Fruit fly (Drosophila melanogaster) whole organism, adult: ENCODE data around the gene CG31431.

ENCODE experiments used
- CG11617 ChIP-seq: fragments of 200-800 bp; sonication (Bioruptor generic); optimal IDR thresholded peaks from 2 replicates; lab custom pipeline; 2017; ENCODE audit warnings: mild to moderate bottlenecking, missing biosample characterization, missing genetic modification reagents, missing genetic modification characterization
- CG12768 ChIP-seq: fragments of 200-800 bp; sonication (Bioruptor generic); optimal IDR thresholded peaks from 2 replicates; lab custom pipeline; 2017; ENCODE audit warnings: missing biosample characterization, missing genetic modification characterization, mild to moderate bottlenecking, moderate library complexity, missing genetic modification reagents
- CG14711 ChIP-seq: fragments of 200-800 bp; sonication (Bioruptor generic); optimal IDR thresholded peaks from 2 replicates; lab custom pipeline; 2018; ENCODE audit warnings: missing biosample characterization, mild to moderate bottlenecking, missing genetic modification characterization, moderate library complexity
- CG1620 ChIP-seq: fragments of 200-800 bp; sonication (Bioruptor generic); optimal IDR thresholded peaks from 2 replicates; lab custom pipeline; 2016; ENCODE audit warnings: missing biosample characterization, missing genetic modification characterization
- CG33017 ChIP-seq: fragments of 200-800 bp; sonication (Bioruptor generic); optimal IDR thresholded peaks from 2 replicates; lab custom pipeline; 2018; ENCODE audit warnings: missing biosample characterization, mild to moderate bottlenecking, missing genetic modification characterization, moderate library complexity
- CG5204 ChIP-seq: fragments of 200-800 bp; sonication (Bioruptor generic); optimal IDR thresholded peaks from 2 replicates; lab custom pipeline; 2016; ENCODE audit warnings: missing biosample characterization, missing genetic modification characterization
- CG7045 ChIP-seq: fragments of 200-800 bp; sonication (Bioruptor generic); optimal IDR thresholded peaks from 2 replicates; lab custom pipeline; 2017; ENCODE audit warnings: missing biosample characterization, mild to moderate bottlenecking, missing genetic modification characterization
- CG7101 ChIP-seq: fragments of 200-800 bp; sonication (Bioruptor generic); optimal IDR thresholded peaks from 2 replicates; lab custom pipeline; 2018; ENCODE audit warnings: missing biosample characterization, mild to moderate bottlenecking, missing genetic modification characterization, moderate library complexity
- Clk ChIP-seq: fragments of 200-800 bp; sonication (Bioruptor generic); optimal IDR thresholded peaks from 2 replicates; lab custom pipeline; 2017; ENCODE audit warnings: missing biosample characterization, missing genetic modification characterization
- Crg-1 ChIP-seq: fragments of 200-800 bp; sonication (Bioruptor generic); optimal IDR thresholded peaks from 2 replicates; lab custom pipeline; 2016; ENCODE audit warnings: missing biosample characterization, missing genetic modification characterization
- Hr96 ChIP-seq: fragments of 200-800 bp; sonication (Bioruptor generic); optimal IDR thresholded peaks from 2 replicates; lab custom pipeline; 2016; ENCODE audit warnings: missing biosample characterization, missing genetic modification characterization
- Mnt ChIP-seq: fragments of 200-800 bp; sonication (Bioruptor generic); optimal IDR thresholded peaks from 2 replicates; lab custom pipeline; 2016; ENCODE audit warnings: missing biosample characterization, mild to moderate bottlenecking, missing genetic modification characterization
- bab1 ChIP-seq: fragments of 200-800 bp; sonication (Bioruptor generic); optimal IDR thresholded peaks from 3 replicates; lab custom pipeline; 2019; ENCODE audit warnings: missing biosample characterization, mild to moderate bottlenecking, missing genetic modification characterization, moderate library complexity
- cic ChIP-seq: fragments of 200-800 bp; sonication (Bioruptor generic); optimal IDR thresholded peaks from 2 replicates; lab custom pipeline; 2017; ENCODE audit warnings: missing biosample characterization, mild to moderate bottlenecking, missing genetic modification characterization, moderate library complexity
- cnc ChIP-seq, 2 experiments: fragments of >200 bp; optimal IDR thresholded peaks; 2 replicates each; lab custom pipeline; 2017
- kay ChIP-seq: fragments of 200-800 bp; sonication (Bioruptor generic); peaks from one replicate; lab custom pipeline; 2016; ENCODE audit warnings: missing biosample characterization, missing genetic modification characterization, borderline replicate concordance
- ovo ChIP-seq: fragments of 200-800 bp; sonication (Bioruptor generic); optimal IDR thresholded peaks from 2 replicates; lab custom pipeline; 2016; ENCODE audit warnings: missing biosample characterization, missing genetic modification characterization
- pad ChIP-seq: fragments of 200-800 bp; sonication (Bioruptor generic); optimal IDR thresholded peaks from 3 replicates; lab custom pipeline; 2017; ENCODE audit warnings: missing biosample characterization, missing genetic modification characterization, mild to moderate bottlenecking, moderate library complexity, missing genetic modification reagents
- tj ChIP-seq: fragments of 200-800 bp; sonication (Bioruptor generic); optimal IDR thresholded peaks from 3 replicates; lab custom pipeline; 2017; ENCODE audit warnings: missing biosample characterization, mild to moderate bottlenecking, missing genetic modification characterization, moderate library complexity
- toe ChIP-seq: fragments of 200-800 bp; sonication (Bioruptor generic); optimal IDR thresholded peaks from 2 replicates; lab custom pipeline; 2016; ENCODE audit warnings: missing biosample characterization, missing genetic modification characterization

Gene CG31431

dm6 chr3R:21874982-21875466 is 4.5 kb downstream of the CG31431 start, which contains the start of gene CG6656:
Gene CG6656 (plus strand): TSS chr3R:21875293.
- no peak for TF ChIP-seq toe (GFP tag; lab: Kevin White, UChicago)
- peak; percentile 90 for TF ChIP-seq Mnt (GFP tag; lab: Kevin White, UChicago)
- no peak for TF ChIP-seq ovo (GFP tag; lab: Kevin White, UChicago)
- peak; percentile 28 for TF ChIP-seq CG14711 (tag; lab: Kevin White, UChicago)
- peak; percentile 5 for TF ChIP-seq bab1
- TF ChIP-seq pad (GFP tag; lab: Kevin White, UChicago): no peak
- no peak for TF ChIP-seq CG1620 (GFP tag; lab: Kevin White, UChicago)
- TF ChIP-seq CG5204 (GFP tag; lab: Kevin White, UChicago): no peak
- TF ChIP-seq CG7101 (tag; lab: Kevin White, UChicago): no peak
- peak; percentile 22 for TF ChIP-seq CG12768
- TF ChIP-seq Hr96 (GFP tag; lab: Kevin White, UChicago): peak; percentile 58
- TF ChIP-seq CG33017: peak; percentile 12
- peak; percentile 17 for TF ChIP-seq CG7045 (GFP tag; lab: Kevin White, UChicago)
- no peak for TF ChIP-seq cnc (optimal IDR thresholded peaks at IDR 0.05; lab: Kevin White, UChicago)
- TF ChIP-seq Crg-1 (GFP tag; lab: Kevin White, UChicago): no peak
- no peak for TF ChIP-seq kay (GFP tag; lab: Kevin White, UChicago)
- peak; percentile 9 for TF ChIP-seq cic (GFP tag; lab: Kevin White, UChicago)
- no peak for TF ChIP-seq tj (GFP tag; lab: Kevin White, UChicago)
- TF ChIP-seq CG11617 (GFP tag; lab: Kevin White, UChicago): peak; percentile 8

- no peak for TF ChIP-seq CG12768
- TF ChIP-seq tj (GFP tag; lab: Kevin White, UChicago): no peak
- no peak for TF ChIP-seq CG1620 (GFP tag; lab: Kevin White, UChicago)
- TF ChIP-seq Hr96 (GFP tag; lab: Kevin White, UChicago): no peak
- TF ChIP-seq CG11617 (GFP tag; lab: Kevin White, UChicago): no peak
- TF ChIP-seq Clk (GFP tag; lab: Kevin White, UChicago): no peak
- no peak for TF ChIP-seq Crg-1 (GFP tag; lab: Kevin White, UChicago)
- no peak for TF ChIP-seq bab1
- no peak for TF ChIP-seq pad (GFP tag; lab: Kevin White, UChicago)
- no peak for TF ChIP-seq CG33017
- no peak for TF ChIP-seq toe (GFP tag; lab: Kevin White, UChicago)
- no peak for TF ChIP-seq CG7101 (tag; lab: Kevin White, UChicago)
- no peak for TF ChIP-seq CG14711 (tag; lab: Kevin White, UChicago)
- TF ChIP-seq kay (GFP tag; lab: Kevin White, UChicago): no peak
- TF ChIP-seq cnc (optimal IDR thresholded peaks at IDR 0.05; lab: Kevin White, UChicago): no peak
- TF ChIP-seq cic (GFP tag; lab: Kevin White, UChicago): no peak
- no peak for TF ChIP-seq CG5204 (GFP tag; lab: Kevin White, UChicago)
- TF ChIP-seq ovo (GFP tag; lab: Kevin White, UChicago): no peak
- no peak for TF ChIP-seq CG7045 (GFP tag; lab: Kevin White, UChicago)
These were observed 7.2 kb downstream of the CG31431 start, which contains the start of gene P5CDh2 for dm6 chr3R:21877636-21878035. Gene P5CDh2 (plus strand): TSS chr3R:21877936.

dm6 chr3R:21878473-21878872 is 8.0 kb downstream of the CG31431 start, which contains the start of gene CG34148:
Gene CG34148 (minus strand): TSS chr3R:21878686.
- TF ChIP-seq CG7101 (tag; lab: Kevin White, UChicago): no peak
- no peak for TF ChIP-seq CG33017
- no peak for TF ChIP-seq Clk (GFP tag; lab: Kevin White, UChicago)
- no peak for TF ChIP-seq CG1620 (GFP tag; lab: Kevin White, UChicago)
- no peak for TF ChIP-seq CG5204 (GFP tag; lab: Kevin White, UChicago)
- TF ChIP-seq kay (GFP tag; lab: Kevin White, UChicago): peak; percentile 6
- no peak for TF ChIP-seq CG14711 (tag; lab: Kevin White, UChicago)

dm6 chr3R:21880510-21880909 is 10.0 kb downstream of the CG31431 start, which contains the start of gene CG31465:
Gene CG31465 (plus strand): TSS chr3R:21880810.
- TF ChIP-seq CG11617 (GFP tag; lab: Kevin White, UChicago): no peak

- no peak for TF ChIP-seq bab1
- TF ChIP-seq cnc (optimal IDR thresholded peaks at IDR 0.05; lab: Kevin White, UChicago): no peak
- no peak for TF ChIP-seq CG12768
- TF ChIP-seq Mnt (GFP tag; lab: Kevin White, UChicago): no peak
- no peak for TF ChIP-seq Hr96 (GFP tag; lab: Kevin White, UChicago)
- no peak for TF ChIP-seq CG11617 (GFP tag; lab: Kevin White, UChicago)
- TF ChIP-seq CG33017: no peak
- no peak for TF ChIP-seq cic (GFP tag; lab: Kevin White, UChicago)
- no peak for TF ChIP-seq toe (GFP tag; lab: Kevin White, UChicago)
- no peak for TF ChIP-seq pad (GFP tag; lab: Kevin White, UChicago)
- TF ChIP-seq CG7045 (GFP tag; lab: Kevin White, UChicago): no peak
- no peak for TF ChIP-seq Crg-1 (GFP tag; lab: Kevin White, UChicago)
- TF ChIP-seq CG5204 (GFP tag; lab: Kevin White, UChicago): no peak
- TF ChIP-seq kay (GFP tag; lab: Kevin White, UChicago): no peak
- no peak for TF ChIP-seq CG1620 (GFP tag; lab: Kevin White, UChicago)
- TF ChIP-seq CG14711 (tag; lab: Kevin White, UChicago): no peak
- TF ChIP-seq Clk (GFP tag; lab: Kevin White, UChicago): no peak
These were observed 13.9 kb downstream of the CG31431 start, which contains the start of gene fit for dm6 chr3R:21884354-21884753. Gene fit (minus strand): TSS chr3R:21884454.

- no peak for TF ChIP-seq cnc (optimal IDR thresholded peaks at IDR 0.05; lab: Kevin White, UChicago)
- no peak for TF ChIP-seq CG7101 (tag; lab: Kevin White, UChicago)
- no peak for TF ChIP-seq Hr96 (GFP tag; lab: Kevin White, UChicago)
- no peak for TF ChIP-seq tj (GFP tag; lab: Kevin White, UChicago)
These were observed 15.0 kb downstream of the CG31431 start, which contains the start of gene CG17819 for dm6 chr3R:21885450-21885849. Gene CG17819 (minus strand): TSS chr3R:21885550.
